Worm (Caenorhabditis elegans): ENCODE results near the gene C35B8.3.

The C35B8.3 gene

ce11 chrX:9172733-9173132, 41.0 kb upstream of the C35B8.3 start:
- peak in 1 of 2 experiments; percentile 94 for TF ChIP-seq unc-62 (GFP tag; optimal IDR thresholded peaks at IDR 0.05 in 1 of 2)
- no peak for TF ChIP-seq unc-62 (tag; optimal IDR thresholded peaks at IDR 0.05)
- TF ChIP-seq ceh-20 (GFP tag; IDR thresholded peaks at IDR 0.05), result no peak

ce11 chrX:9174409-9174808, 39.3 kb upstream of the C35B8.3 start, which contains the start of gene B0563.8:
Gene B0563.8, minus strand, starts transcription at chrX:9174509.
- TF ChIP-seq ctbp-1 (GFP tag; IDR thresholded peaks at IDR 0.05), result no peak

ce11 chrX:9180823-9181222, 32.9 kb upstream of the C35B8.3 start, which contains the start of gene Y81B9A.4:
Gene Y81B9A.4, minus strand, starts transcription at chrX:9180923.
- TF ChIP-seq Y48G9A.11 (GFP tag; IDR thresholded peaks at IDR 0.05) (no peak), unc-62 (GFP tag; optimal IDR thresholded peaks at IDR 0.05 in 1 of 2) (no peak), unc-62 (tag; optimal IDR thresholded peaks at IDR 0.05) (no peak), daf-8 (GFP tag; IDR thresholded peaks at IDR 0.05) (no peak), mes-2 (tag; optimal IDR thresholded peaks at IDR 0.05; ENCODE audit: poor library complexity, severe bottlenecking) (no peak), lir-3 (tag; optimal IDR thresholded peaks at IDR 0.05) (no peak), F10B5.3 (tag; optimal IDR thresholded peaks at IDR 0.05) (no peak), lim-7 (GFP tag; IDR thresholded peaks at IDR 0.05) (no peak)

- TF ChIP-seq ceh-62 (tag; optimal IDR thresholded peaks at IDR 0.05) (no peak), madf-5 (GFP tag; IDR thresholded peaks at IDR 0.05) (no peak), saeg-2 (GFP tag; IDR thresholded peaks at IDR 0.05) (no peak), spr-3 (GFP tag; optimal IDR thresholded peaks at IDR 0.05) (no peak), ctbp-1 (GFP tag; IDR thresholded peaks at IDR 0.05) (no peak), zip-11 (GFP tag; IDR thresholded peaks at IDR 0.05) (no peak), daf-16 (GFP tag; optimal IDR thresholded peaks at IDR 0.05) (no peak), daf-16 (tag; optimal IDR thresholded peaks at IDR 0.05) (no peak), Y105C5A.15 (GFP tag; IDR thresholded peaks at IDR 0.05) (no peak), nhr-41 (GFP tag; IDR thresholded peaks at IDR 0.05) (no peak), ama-1 (optimal IDR thresholded peaks at IDR 0.05) (no peak), ces-1 (GFP tag; optimal IDR thresholded peaks at IDR 0.05) (no peak), gei-8 (GFP tag; optimal IDR thresholded peaks at IDR 0.05) (no peak)
Measured at ce11 chrX:9182140-9182539, 31.6 kb upstream of the C35B8.3 start, which contains the start of gene Y81B9A.3. Gene Y81B9A.3, plus strand, starts transcription at chrX:9182440.

- TF ChIP-seq ces-1 (GFP tag; optimal IDR thresholded peaks at IDR 0.05), result no peak
- TF ChIP-seq mep-1 (tag; optimal IDR thresholded peaks at IDR 0.05), result no peak
- no peak for TF ChIP-seq nhr-42 (GFP tag; IDR thresholded peaks at IDR 0.05)
- no peak for TF ChIP-seq nhr-28 (tag; optimal IDR thresholded peaks at IDR 0.05)
- TF ChIP-seq madf-9 (GFP tag; conservative IDR thresholded peaks at IDR 0.05), result no peak
- TF ChIP-seq spr-1 (tag; optimal IDR thresholded peaks at IDR 0.05), result no peak
- no peak for TF ChIP-seq egl-27 (tag; optimal IDR thresholded peaks at IDR 0.05)
- TF ChIP-seq F37D6.2 (tag; optimal IDR thresholded peaks at IDR 0.05), result no peak
- no peak for TF ChIP-seq attf-4 (tag; optimal IDR thresholded peaks at IDR 0.05)
- no peak for TF ChIP-seq aly-2 (tag; optimal IDR thresholded peaks at IDR 0.05)
- TF ChIP-seq F49E8.2 (tag; optimal IDR thresholded peaks at IDR 0.05; ENCODE audit: borderline replicate concordance), result no peak
- TF ChIP-seq nhr-10 (tag; optimal IDR thresholded peaks at IDR 0.05), result no peak
Measured at ce11 chrX:9183836-9184235, 29.9 kb upstream of the C35B8.3 start, which contains the start of gene Y81B9A.2. Gene Y81B9A.2, plus strand, starts transcription at chrX:9184136.

Measured in whole organism, L4 larva.